Fruit fly (Drosophila melanogaster) whole organism, adult: ENCODE results near the gene Kat60.

Experiments
- CG1620 ChIP-seq: fragments of 200-800 bp; sonication (Bioruptor generic); optimal IDR thresholded peaks from 2 replicates; lab custom pipeline; 2016; ENCODE audit warnings: missing biosample characterization, missing genetic modification characterization
- CG7045 ChIP-seq: fragments of 200-800 bp; sonication (Bioruptor generic); optimal IDR thresholded peaks from 2 replicates; lab custom pipeline; 2017; ENCODE audit warnings: missing biosample characterization, mild to moderate bottlenecking, missing genetic modification characterization
- CG7101 ChIP-seq: fragments of 200-800 bp; sonication (Bioruptor generic); optimal IDR thresholded peaks from 2 replicates; lab custom pipeline; 2018; ENCODE audit warnings: missing biosample characterization, mild to moderate bottlenecking, missing genetic modification characterization, moderate library complexity
- Clk ChIP-seq: fragments of 200-800 bp; sonication (Bioruptor generic); optimal IDR thresholded peaks from 2 replicates; lab custom pipeline; 2017; ENCODE audit warnings: missing biosample characterization, missing genetic modification characterization
- Hr96 ChIP-seq: fragments of 200-800 bp; sonication (Bioruptor generic); optimal IDR thresholded peaks from 2 replicates; lab custom pipeline; 2016; ENCODE audit warnings: missing biosample characterization, missing genetic modification characterization
- bab1 ChIP-seq: fragments of 200-800 bp; sonication (Bioruptor generic); optimal IDR thresholded peaks from 3 replicates; lab custom pipeline; 2019; ENCODE audit warnings: missing biosample characterization, mild to moderate bottlenecking, missing genetic modification characterization, moderate library complexity
- cic ChIP-seq: fragments of 200-800 bp; sonication (Bioruptor generic); optimal IDR thresholded peaks from 2 replicates; lab custom pipeline; 2017; ENCODE audit warnings: missing biosample characterization, mild to moderate bottlenecking, missing genetic modification characterization, moderate library complexity
- kay ChIP-seq: fragments of 200-800 bp; sonication (Bioruptor generic); peaks from one replicate; lab custom pipeline; 2016; ENCODE audit warnings: missing biosample characterization, missing genetic modification characterization, borderline replicate concordance
- ovo ChIP-seq: fragments of 200-800 bp; sonication (Bioruptor generic); optimal IDR thresholded peaks from 2 replicates; lab custom pipeline; 2016; ENCODE audit warnings: missing biosample characterization, missing genetic modification characterization

DNA sequence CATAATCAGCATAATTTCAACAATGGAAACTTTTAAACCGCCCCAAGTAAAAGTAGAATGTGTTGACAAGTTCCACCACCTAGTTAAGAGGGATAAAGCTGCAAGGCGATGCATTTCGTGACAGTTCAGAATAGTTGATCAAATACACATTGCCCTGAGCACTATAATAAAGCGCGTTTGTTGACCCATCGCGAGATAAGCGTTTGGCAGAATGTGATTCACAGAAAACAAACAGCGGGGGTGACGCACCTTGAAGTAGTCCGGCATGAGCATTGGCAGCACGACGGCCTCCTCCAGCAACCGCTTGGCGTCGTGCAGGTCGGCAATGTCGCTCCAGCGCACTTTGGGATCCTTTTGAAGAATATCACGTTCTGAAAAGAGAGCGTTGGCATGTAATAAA is 2.6 kb downstream of the Kat60 start:
- no peak for TF ChIP-seq kay (GFP tag; lab: Kevin White, UChicago)
- TF ChIP-seq bab1 (GFP tag; lab: Kevin White, UChicago): no peak
- no peak for TF ChIP-seq Clk (GFP tag; lab: Kevin White, UChicago)
- no peak for TF ChIP-seq CG1620 (GFP tag; lab: Kevin White, UChicago)
- no peak for TF ChIP-seq CG7101 (tag; lab: Kevin White, UChicago)
- no peak for TF ChIP-seq ovo (GFP tag; lab: Kevin White, UChicago)
- TF ChIP-seq Hr96 (GFP tag; lab: Kevin White, UChicago): no peak
- TF ChIP-seq cic (GFP tag; lab: Kevin White, UChicago): peak; percentile 54
- TF ChIP-seq CG7045: peak; percentile 15
